Worm (Caenorhabditis elegans) whole organism, mixed stage, embryonic: ENCODE measurements around the gene ZC190.4.

Experiments used
- blmp-1 ChIP-seq: fragments of 150-350 bp; optimal IDR thresholded peaks from 2 replicates; lab custom pipeline; 2014; ENCODE audit warnings: missing biosample characterization, missing genetic modification characterization
- ceh-39 ChIP-seq: fragments of 150-350 bp; optimal IDR thresholded peaks from 2 replicates; lab custom pipeline; 2014; ENCODE audit warnings: missing biosample characterization, missing genetic modification characterization
- ceh-43 ChIP-seq: fragments of 200-800 bp; sonication (Bioruptor generic); optimal IDR thresholded peaks from 2 replicates; lab custom pipeline; 2018; ENCODE audit warnings: mild to moderate bottlenecking, missing genetic modification characterization, moderate library complexity, missing compliant biosample characterization
- ceh-83 ChIP-seq: fragments of 200-800 bp; sonication (Bioruptor generic); optimal IDR thresholded peaks from 2 replicates; lab custom pipeline; 2018; ENCODE audit warnings: mild to moderate bottlenecking, missing genetic modification characterization, missing compliant biosample characterization
- ces-1 ChIP-seq: fragments of 150-350 bp; optimal IDR thresholded peaks from 2 replicates; lab custom pipeline; 2014; ENCODE audit warnings: missing biosample characterization, missing genetic modification reagents, missing genetic modification characterization
- cnd-1 ChIP-seq: fragments of 200-800 bp; sonication (Bioruptor generic); optimal IDR thresholded peaks from 2 replicates; lab custom pipeline; 2018; ENCODE audit warnings: mild to moderate bottlenecking, missing genetic modification characterization, missing compliant biosample characterization
- drap-1 ChIP-seq: fragments of 200-800 bp; sonication (Bioruptor generic); optimal IDR thresholded peaks from 3 replicates; lab custom pipeline; 2018; ENCODE audit warnings: mild to moderate bottlenecking, missing genetic modification characterization, missing compliant biosample characterization
- elt-3 ChIP-seq: fragments of 150-350 bp; optimal IDR thresholded peaks from 2 replicates; lab custom pipeline; 2014; ENCODE audit warnings: missing biosample characterization, missing genetic modification characterization
- flh-1 ChIP-seq: fragments of 200-800 bp; sonication (Bioruptor generic); optimal IDR thresholded peaks from 2 replicates; lab custom pipeline; 2018; ENCODE audit warnings: mild to moderate bottlenecking, missing genetic modification characterization, moderate library complexity, missing compliant biosample characterization
- ham-2 ChIP-seq: fragments of 200-800 bp; sonication (Bioruptor generic); optimal IDR thresholded peaks from 2 replicates; lab custom pipeline; 2018; ENCODE audit warnings: mild to moderate bottlenecking, missing genetic modification characterization, missing compliant biosample characterization
- hlh-1 ChIP-seq: fragments of 150-350 bp; optimal IDR thresholded peaks from 2 replicates; lab custom pipeline; 2014; ENCODE audit warnings: missing biosample characterization, missing genetic modification reagents, missing genetic modification characterization
- lin-13 ChIP-seq: fragments of 150-350 bp; optimal IDR thresholded peaks from 2 replicates; lab custom pipeline; 2014; ENCODE audit warnings: missing biosample characterization, missing genetic modification characterization
- lsy-2 ChIP-seq: fragments of 150-350 bp; optimal IDR thresholded peaks from 2 replicates; lab custom pipeline; 2014; ENCODE audit warnings: missing biosample characterization, missing genetic modification characterization
- mab-5 ChIP-seq: fragments of 150-350 bp; optimal IDR thresholded peaks from 2 replicates; lab custom pipeline; 2014; ENCODE audit warnings: missing biosample characterization, missing genetic modification characterization
- mep-1 ChIP-seq: fragments of 150-350 bp; optimal IDR thresholded peaks from 2 replicates; lab custom pipeline; 2017; ENCODE audit warnings: missing biosample characterization, missing genetic modification reagents, missing genetic modification characterization, inconsistent platforms
- nhr-12 ChIP-seq: fragments of 150-350 bp; optimal IDR thresholded peaks from 2 replicates; lab custom pipeline; 2014; ENCODE audit warnings: missing biosample characterization, missing genetic modification characterization
- nhr-2 ChIP-seq: fragments of 150-350 bp; optimal IDR thresholded peaks from 2 replicates; lab custom pipeline; 2014; ENCODE audit warnings: missing biosample characterization, missing genetic modification characterization
- nhr-237 ChIP-seq: fragments of 150-350 bp; optimal IDR thresholded peaks from 2 replicates; lab custom pipeline; 2014; ENCODE audit warnings: missing biosample characterization, missing genetic modification characterization
- nhr-28 ChIP-seq: fragments of 150-350 bp; optimal IDR thresholded peaks from 2 replicates; lab custom pipeline; 2014; ENCODE audit warnings: missing biosample characterization, missing genetic modification characterization
- nhr-76 ChIP-seq: sonication (generic microtip); optimal IDR thresholded peaks from 2 replicates; lab custom pipeline; 2017; ENCODE audit warnings: missing biosample characterization, missing genetic modification characterization
- pha-4 ChIP-seq: fragments of 150-350 bp; optimal IDR thresholded peaks from 2 replicates; lab custom pipeline; 2018; ENCODE audit warnings: missing biosample characterization, missing genetic modification reagents, missing genetic modification characterization
- sem-2 ChIP-seq: fragments of 200-800 bp; sonication (Bioruptor generic); optimal IDR thresholded peaks from 2 replicates; lab custom pipeline; 2018; ENCODE audit warnings: mild to moderate bottlenecking, missing genetic modification characterization, missing compliant biosample characterization
- snpc-4 ChIP-seq: fragments of 150-350 bp; optimal IDR thresholded peaks from 2 replicates; lab custom pipeline; 2014; ENCODE audit warnings: missing biosample characterization, missing genetic modification characterization
- sptf-1 ChIP-seq: sonication (generic microtip); optimal IDR thresholded peaks from 2 replicates; lab custom pipeline; 2017; ENCODE audit warnings: mild to moderate bottlenecking, missing genetic modification characterization, moderate library complexity, missing compliant biosample characterization
- tbx-8 ChIP-seq: fragments of 200-800 bp; sonication (Bioruptor generic); optimal IDR thresholded peaks from 2 replicates; lab custom pipeline; 2018; ENCODE audit warnings: mild to moderate bottlenecking, missing genetic modification characterization, moderate library complexity, missing compliant biosample characterization
- unc-120 ChIP-seq: sonication (generic microtip); optimal IDR thresholded peaks from 2 replicates; lab custom pipeline; 2017; ENCODE audit warnings: missing genetic modification characterization, missing compliant biosample characterization; ENCODE audit not compliant: poor library complexity, severe bottlenecking
- unc-39 ChIP-seq: fragments of 150-350 bp; optimal IDR thresholded peaks from 2 replicates; lab custom pipeline; 2014; ENCODE audit warnings: missing biosample characterization, missing genetic modification characterization
- unc-62 ChIP-seq: fragments of 150-350 bp; optimal IDR thresholded peaks from 2 replicates; lab custom pipeline; 2014; ENCODE audit warnings: missing biosample characterization, missing genetic modification reagents, missing genetic modification characterization
- zip-8 ChIP-seq: fragments of 150-350 bp; optimal IDR thresholded peaks from 2 replicates; lab custom pipeline; 2014; ENCODE audit warnings: missing biosample characterization, missing genetic modification characterization
- ztf-11 ChIP-seq: fragments of 150-350 bp; optimal IDR thresholded peaks from 2 replicates; lab custom pipeline; 2014; ENCODE audit warnings: missing biosample characterization, missing genetic modification characterization

Gene ZC190.4

ce11 chrV:8665765-8666164 lies at the start of gene ZC190.4:
ZC190.4 (plus strand) TSS chrV:8666065.
- TF ChIP-seq lsy-2 (no peak), nhr-12 (tag; lab: Kevin White, UChicago) (no peak)

DNA sequence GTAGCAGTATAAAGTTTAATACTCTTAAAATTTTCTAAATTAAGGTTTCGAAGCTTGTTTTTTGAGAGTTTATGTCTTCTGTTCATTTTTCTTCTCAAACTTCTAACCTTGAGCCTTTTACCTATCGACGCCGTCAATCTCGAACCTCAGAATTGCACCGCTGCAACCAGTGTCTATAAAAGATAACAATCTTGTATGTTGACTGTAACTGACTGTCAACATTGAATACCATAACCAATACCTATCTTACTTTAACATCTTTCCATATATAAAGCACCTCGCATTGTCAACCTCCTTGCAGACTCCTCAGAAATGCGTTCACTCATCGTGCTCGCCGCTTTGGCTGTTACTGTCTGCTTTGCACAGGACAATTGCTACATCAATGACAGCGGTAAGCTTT lies 47.1 kb upstream of the ZC190.4 start, which contains the start of gene grd-5:
Gene grd-5 (plus strand): TSS at position 295 of the 400 bp plus-strand sequence.
- TF ChIP-seq nhr-28 (no peak), ztf-11 (tag; lab: Kevin White, UChicago) (no peak), nhr-2 (tag; lab: Kevin White, UChicago) (no peak)
- TF ChIP-seq, all 35 proteins: peak for 0

DNA sequence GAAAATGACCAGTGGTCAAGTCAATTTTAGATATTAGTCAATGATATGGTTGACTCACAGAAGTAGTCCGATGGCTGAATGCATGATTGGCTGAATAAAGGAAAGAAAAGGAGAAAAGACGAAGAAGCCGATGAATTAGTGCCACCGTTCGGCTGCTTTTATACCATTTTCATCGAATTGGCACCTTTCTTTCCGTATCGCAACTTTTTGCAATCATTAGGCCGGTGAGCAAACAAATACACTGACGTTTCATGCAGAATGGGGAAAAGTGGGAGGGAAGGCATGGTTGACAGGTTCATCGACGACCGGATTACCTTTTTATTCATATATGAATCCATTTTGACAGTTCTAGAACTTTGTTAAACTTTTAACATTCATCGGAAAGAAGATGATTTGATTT lies 44.7 kb upstream of the ZC190.4 start, which contains the start of gene idpc-2:
Gene idpc-2 (minus strand): TSS at position 101 of the 400 bp plus-strand sequence.
- TF ChIP-seq mep-1 (tag; lab: Kevin White, UChicago) (no peak), drap-1 (GFP tag; lab: Kevin White, UChicago) (no peak), unc-120 (tag; lab: Kevin White, UChicago) (no peak), ztf-11 (tag; lab: Kevin White, UChicago) (no peak), hlh-1 (tag; lab: Kevin White, UChicago) (no peak), ces-1 (no peak), nhr-237 (no peak), sem-2 (GFP tag; lab: Kevin White, UChicago) (no peak), zip-8 (tag; lab: Kevin White, UChicago) (no peak), nhr-2 (tag; lab: Kevin White, UChicago) (no peak), snpc-4 (no peak), ceh-83 (no peak), ceh-43 (GFP tag; lab: Kevin White, UChicago) (no peak), flh-1 (GFP tag; lab: Kevin White, UChicago) (no peak), blmp-1 (tag; lab: Kevin White, UChicago) (no peak), ham-2 (no peak), pha-4 (tag; lab: Kevin White, UChicago) (no peak), lin-13 (tag; lab: Kevin White, UChicago) (no peak), cnd-1 (tag; lab: Kevin White, UChicago) (no peak), mab-5 (tag; lab: Kevin White, UChicago) (no peak)

DNA sequence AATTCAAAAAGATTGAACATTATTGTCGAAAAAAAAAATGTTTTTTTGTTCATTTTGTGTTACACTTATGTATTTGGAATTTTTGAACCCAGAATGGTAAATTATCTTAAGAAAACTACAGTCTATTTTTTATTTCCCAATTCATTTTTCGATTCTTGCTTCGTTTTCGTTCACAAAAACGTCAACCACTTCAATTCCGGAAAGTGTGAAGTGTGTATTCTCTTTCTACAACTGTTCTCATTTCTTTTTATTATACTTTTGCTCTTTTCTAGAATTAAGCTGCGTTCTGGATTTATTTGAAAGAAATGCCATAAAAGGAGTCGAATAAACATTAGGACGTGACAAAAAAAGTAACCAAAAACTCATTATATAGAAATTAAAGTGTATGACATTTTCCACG lies 43.6 kb upstream of the ZC190.4 start, which contains the start of gene F41E6.1:
Gene F41E6.1 (plus strand): TSS at position 301 of the 400 bp plus-strand sequence.
- TF ChIP-seq sptf-1 (tag; lab: Kevin White, UChicago) = no peak
- TF ChIP-seq ceh-39 (tag; lab: Kevin White, UChicago) = no peak
- TF ChIP-seq ztf-11 (tag; lab: Kevin White, UChicago) = no peak
- TF ChIP-seq elt-3 (tag; lab: Kevin White, UChicago) = no peak
- no peak for TF ChIP-seq unc-62
- TF ChIP-seq unc-39 (tag; lab: Kevin White, UChicago) = no peak

DNA sequence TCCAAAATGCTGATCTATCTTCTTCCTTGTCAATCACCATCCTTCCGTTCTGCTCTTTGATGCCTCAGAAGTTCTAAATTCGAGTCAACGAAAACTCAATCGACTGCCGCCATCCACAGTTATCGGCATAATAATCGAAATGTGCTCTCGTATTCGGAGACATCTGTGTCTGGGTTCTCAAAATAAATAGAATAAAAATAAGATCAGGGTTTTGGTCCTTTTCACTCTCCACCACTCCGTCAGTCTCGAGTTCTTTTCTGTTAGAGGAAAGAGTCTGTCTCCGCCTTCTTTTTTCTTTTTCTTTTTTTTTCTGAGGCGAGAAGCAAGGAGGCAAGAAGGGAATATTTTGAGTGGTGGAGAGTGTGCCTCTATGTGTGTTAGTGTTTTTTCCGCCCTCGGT lies 42.1 kb upstream of the ZC190.4 start, which contains the start of gene F41E6.17:
Gene F41E6.17 (plus strand): TSS at position 348 of the 400 bp plus-strand sequence.
- TF ChIP-seq ceh-39 (tag; lab: Kevin White, UChicago) (no peak), mab-5 (tag; lab: Kevin White, UChicago) (no peak), cnd-1 (tag; lab: Kevin White, UChicago) (no peak), nhr-12 (tag; lab: Kevin White, UChicago) (no peak), ces-1 (peak; percentile 41), tbx-8 (GFP tag; lab: Kevin White, UChicago) (no peak), zip-8 (tag; lab: Kevin White, UChicago) (no peak)

- TF ChIP-seq blmp-1 (tag; lab: Kevin White, UChicago) (no peak), tbx-8 (GFP tag; lab: Kevin White, UChicago) (no peak), cnd-1 (tag; lab: Kevin White, UChicago) (no peak), hlh-1 (tag; lab: Kevin White, UChicago) (no peak), lin-13 (tag; lab: Kevin White, UChicago) (no peak), flh-1 (GFP tag; lab: Kevin White, UChicago) (no peak), nhr-2 (tag; lab: Kevin White, UChicago) (no peak), ztf-11 (tag; lab: Kevin White, UChicago) (no peak), nhr-76 (tag; lab: Kevin White, UChicago) (no peak), zip-8 (tag; lab: Kevin White, UChicago) (no peak), lsy-2 (no peak), nhr-28 (no peak), ces-1 (no peak), mep-1 (tag; lab: Kevin White, UChicago) (no peak), unc-120 (tag; lab: Kevin White, UChicago) (no peak), sem-2 (GFP tag; lab: Kevin White, UChicago) (no peak), elt-3 (tag; lab: Kevin White, UChicago) (no peak), ceh-39 (tag; lab: Kevin White, UChicago) (no peak), pha-4 (tag; lab: Kevin White, UChicago) (no peak)
These were observed 39.5 kb upstream of the ZC190.4 start for ce11 chrV:8626406-8626805.
